Fruit fly (Drosophila melanogaster) S2 (cell line): ENCODE data around the gene Dip-B.

Source experiments
- CG8478 ChIP-seq: fragments of >200 bp; optimal IDR thresholded peaks from 2 replicates; lab custom pipeline; 2018
- CTCF ChIP-seq, 2 experiments: fragments of >200 bp; optimal IDR thresholded peaks; 2 replicates each; lab custom pipeline; 2018

DNA sequence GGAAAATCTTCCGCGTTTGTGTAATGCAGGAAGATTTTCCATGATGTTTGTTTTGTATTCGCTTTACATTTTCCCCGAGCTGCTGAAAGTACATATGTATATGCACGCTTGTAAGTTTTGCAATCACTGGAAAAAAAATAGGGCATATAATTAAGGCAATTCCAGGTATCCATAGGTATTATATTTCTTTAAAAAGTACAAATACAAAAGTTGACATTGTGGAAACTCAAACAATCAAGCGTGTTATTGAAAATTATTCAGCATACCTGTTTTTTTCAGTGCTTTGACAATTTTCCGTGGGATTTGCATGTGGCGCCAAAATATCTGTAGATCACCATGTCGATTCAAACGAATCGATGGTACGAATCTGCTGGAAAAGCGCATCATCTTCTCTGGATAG is 49.0 kb downstream of the Dip-B start:
- no peak for TF ChIP-seq CG8478 (lab: Kevin White, UChicago)
- no peak for TF ChIP-seq CTCF (optimal IDR thresholded peaks at IDR 0.05; lab: Kevin White, UChicago)
